Fruit fly (Drosophila melanogaster) whole organism, embryonic: ENCODE measurements around the gene Mon1.

ENCODE experiments used
- Atf3 ChIP-seq: fragments of 200-800 bp; sonication (Bioruptor generic); optimal IDR thresholded peaks from 3 replicates; lab custom pipeline; 2016; ENCODE audit warnings: missing biosample characterization, missing genetic modification characterization
- Blimp-1 ChIP-seq: fragments of 200-800 bp; sonication (Bioruptor generic); optimal IDR thresholded peaks from 3 replicates; lab custom pipeline; 2018; ENCODE audit warnings: missing biosample characterization, missing genetic modification characterization, mild to moderate bottlenecking, moderate library complexity, missing genetic modification reagents
- CG10431 ChIP-seq: fragments of 200-800 bp; sonication (Bioruptor generic); optimal IDR thresholded peaks from 3 replicates; lab custom pipeline; 2018; ENCODE audit warnings: missing biosample characterization, mild to moderate bottlenecking, missing genetic modification characterization
- CG10979 ChIP-seq: fragments of 200-800 bp; sonication (Bioruptor generic); optimal IDR thresholded peaks from 2 replicates; lab custom pipeline; 2018; ENCODE audit warnings: missing biosample characterization, mild to moderate bottlenecking, missing genetic modification characterization, moderate library complexity
- CG12071 ChIP-seq: fragments of 200-800 bp; sonication (Bioruptor generic); optimal IDR thresholded peaks from 3 replicates; lab custom pipeline; 2018; ENCODE audit warnings: missing biosample characterization, mild to moderate bottlenecking, missing genetic modification characterization
- CG12155 ChIP-seq: fragments of 200-800 bp; sonication (Bioruptor generic); optimal IDR thresholded peaks from 3 replicates; lab custom pipeline; 2016; ENCODE audit warnings: missing biosample characterization, missing genetic modification characterization
- CG1233 ChIP-seq: fragments of 200-800 bp; sonication (Bioruptor generic); optimal IDR thresholded peaks from 4 replicates; lab custom pipeline; 2018; ENCODE audit warnings: missing biosample characterization, mild to moderate bottlenecking, missing genetic modification characterization
- CG14710 ChIP-seq: fragments of 200-800 bp; sonication (Bioruptor generic); optimal IDR thresholded peaks from 3 replicates; lab custom pipeline; 2019; ENCODE audit warnings: missing biosample characterization, mild to moderate bottlenecking, missing genetic modification characterization, moderate library complexity
- CG15479 ChIP-seq: fragments of 200-800 bp; sonication (Bioruptor generic); optimal IDR thresholded peaks from 3 replicates; lab custom pipeline; 2019; ENCODE audit warnings: missing biosample characterization, mild to moderate bottlenecking, missing genetic modification characterization, moderate library complexity
- CG1603 ChIP-seq: fragments of 200-800 bp; sonication (Bioruptor generic); optimal IDR thresholded peaks from 2 replicates; lab custom pipeline; 2019; ENCODE audit warnings: missing biosample characterization, mild to moderate bottlenecking, missing genetic modification characterization, moderate library complexity
- CG16779 ChIP-seq: fragments of 200-800 bp; sonication (Bioruptor generic); IDR thresholded peaks from 2 replicates; pipeline ENCODE4 v1.3.6; 2022; ENCODE audit warnings: missing biosample characterization, missing genetic modification characterization
- CG16815 ChIP-seq: fragments of 200-800 bp; sonication (Bioruptor generic); optimal IDR thresholded peaks from 3 replicates; lab custom pipeline; 2017; ENCODE audit warnings: missing biosample characterization, mild to moderate bottlenecking, missing genetic modification characterization
- CG16863 ChIP-seq: fragments of 200-800 bp; sonication (Bioruptor generic); optimal IDR thresholded peaks from 3 replicates; lab custom pipeline; 2016; ENCODE audit warnings: missing biosample characterization, missing genetic modification characterization
- CG17328 ChIP-seq: fragments of 200-800 bp; sonication (Bioruptor generic); IDR thresholded peaks from 2 replicates; pipeline ENCODE4 v1.3.6; 2022; ENCODE audit warnings: missing biosample characterization, missing genetic modification characterization
- CG18262 ChIP-seq: fragments of 200-800 bp; optimal IDR thresholded peaks from 3 replicates; lab custom pipeline; 2019; ENCODE audit warnings: missing biosample characterization, mild to moderate bottlenecking, missing genetic modification characterization, moderate library complexity
- CG18619 ChIP-seq: fragments of 200-800 bp; sonication (Bioruptor generic); optimal IDR thresholded peaks from 3 replicates; lab custom pipeline; 2017; ENCODE audit warnings: missing biosample characterization, mild to moderate bottlenecking, missing genetic modification characterization
- CG6813 ChIP-seq: fragments of 200-800 bp; sonication (Bioruptor generic); optimal IDR thresholded peaks from 2 replicates; lab custom pipeline; 2017; ENCODE audit warnings: missing biosample characterization, missing genetic modification characterization, mild to moderate bottlenecking, moderate library complexity, missing genetic modification reagents
- CG7839 ChIP-seq: fragments of 200-800 bp; sonication (Bioruptor generic); optimal IDR thresholded peaks from 3 replicates; lab custom pipeline; 2018; ENCODE audit warnings: missing biosample characterization, mild to moderate bottlenecking, missing genetic modification characterization, moderate library complexity
- CG8290 ChIP-seq, 3 experiments: fragments of 200-800 bp; sonication (Bioruptor generic); optimal IDR thresholded peaks; 2 replicates each; lab custom pipeline; 2016 to 2019; ENCODE audit warnings: missing biosample characterization in 3 of 3, missing genetic modification characterization in 3 of 3, mild to moderate bottlenecking in 2 of 3, moderate library complexity in 1 of 3
- CG9215 ChIP-seq: fragments of 200-800 bp; sonication (Bioruptor generic); IDR thresholded peaks from 2 replicates; pipeline ENCODE4 v1.3.6; 2022; ENCODE audit warnings: missing biosample characterization, missing genetic modification characterization
- CG9817 ChIP-seq: fragments of 200-800 bp; sonication (Bioruptor generic); optimal IDR thresholded peaks from 2 replicates; lab custom pipeline; 2018; ENCODE audit warnings: missing biosample characterization, mild to moderate bottlenecking, missing genetic modification characterization, moderate library complexity
- Gug ChIP-seq: fragments of 200-800 bp; sonication (Bioruptor generic); IDR thresholded peaks from 4 replicates; pipeline ENCODE4 v1.3.6; 2022; ENCODE audit warnings: missing biosample characterization, missing genetic modification characterization
- HLH3B ChIP-seq: fragments of 200-800 bp; sonication (Bioruptor generic); IDR thresholded peaks from 2 replicates; pipeline ENCODE4 v1.3.6; 2022; ENCODE audit warnings: missing biosample characterization, missing genetic modification characterization
- NC2β ChIP-seq: fragments of 200-800 bp; sonication (Bioruptor generic); optimal IDR thresholded peaks from 2 replicates; lab custom pipeline; 2016; ENCODE audit warnings: missing biosample characterization, missing genetic modification characterization
- Nf-YA ChIP-seq: fragments of 200-800 bp; sonication (Bioruptor generic); IDR thresholded peaks from 2 replicates; pipeline ENCODE4 v1.3.6; 2022; ENCODE audit warnings: missing biosample characterization, missing genetic modification characterization
- Oaz ChIP-seq: fragments of 200-800 bp; sonication (Bioruptor generic); IDR thresholded peaks from 2 replicates; pipeline ENCODE4 v1.3.6; 2022; ENCODE audit warnings: missing biosample characterization, missing genetic modification characterization
- ab ChIP-seq: fragments of 200-800 bp; sonication (Bioruptor generic); optimal IDR thresholded peaks from 2 replicates; lab custom pipeline; 2016; ENCODE audit warnings: missing biosample characterization, missing genetic modification characterization
- bcd ChIP-seq: fragments of 200-800 bp; sonication (Bioruptor generic); optimal IDR thresholded peaks from 2 replicates; lab custom pipeline; 2017; ENCODE audit warnings: missing biosample characterization, mild to moderate bottlenecking, missing genetic modification characterization
- danr ChIP-seq: fragments of 200-800 bp; sonication (Bioruptor generic); IDR thresholded peaks from 2 replicates; pipeline ENCODE4 v1.3.6; 2022; ENCODE audit warnings: missing biosample characterization, missing genetic modification characterization
- dpn ChIP-seq, 2 experiments: fragments of 200-800 bp; sonication (Bioruptor generic); optimal IDR thresholded peaks; 3 replicates each; lab custom pipeline; 2016; ENCODE audit warnings: missing biosample characterization in 2 of 2, missing genetic modification characterization in 2 of 2
- emc ChIP-seq: fragments of 200-800 bp; sonication (Bioruptor generic); optimal IDR thresholded peaks from 2 replicates; lab custom pipeline; 2016; ENCODE audit warnings: missing biosample characterization, missing genetic modification characterization
- eve ChIP-seq, 2 experiments: fragments of >200 bp; optimal IDR thresholded peaks; 2 replicates each; lab custom pipeline; 2017; ENCODE audit warnings: missing biosample characterization in 2 of 2, missing genetic modification characterization in 2 of 2
- eyg ChIP-seq: fragments of 200-800 bp; sonication (Bioruptor generic); optimal IDR thresholded peaks from 3 replicates; lab custom pipeline; 2016; ENCODE audit warnings: missing biosample characterization, missing genetic modification characterization
- fu2 ChIP-seq: fragments of 200-800 bp; sonication (Bioruptor generic); optimal IDR thresholded peaks from 2 replicates; lab custom pipeline; 2016; ENCODE audit warnings: missing biosample characterization, missing genetic modification characterization
- gem ChIP-seq: fragments of 200-800 bp; sonication (Bioruptor generic); optimal IDR thresholded peaks from 2 replicates; lab custom pipeline; 2019; ENCODE audit warnings: missing biosample characterization, mild to moderate bottlenecking, missing genetic modification characterization, moderate library complexity
- hkb ChIP-seq, 2 experiments: fragments of 200-800 bp in 1 of 2; fragments of >200 bp in 1 of 2; sonication (Bioruptor generic) in 1 of 2; IDR thresholded peaks in 1 of 2; optimal IDR thresholded peaks in 1 of 2; 2 replicates each; pipeline versions ENCODE4 v1.3.6 to Lab custom; 2017 to 2022; ENCODE audit warnings: missing biosample characterization in 1 of 2, missing genetic modification characterization in 1 of 2
- hth ChIP-seq: fragments of >200 bp; optimal IDR thresholded peaks from 2 replicates; lab custom pipeline; 2017; ENCODE audit warnings: inconsistent platforms
- insv ChIP-seq, 2 experiments: fragments of 200-800 bp; sonication (Bioruptor generic); optimal IDR thresholded peaks; 3 replicates each; lab custom pipeline; 2016 to 2018; ENCODE audit warnings: missing biosample characterization in 2 of 2, missing genetic modification characterization in 2 of 2
- jing ChIP-seq: fragments of 200-800 bp; sonication (Bioruptor generic); optimal IDR thresholded peaks from 2 replicates; lab custom pipeline; 2018; ENCODE audit warnings: missing biosample characterization, mild to moderate bottlenecking, missing genetic modification characterization
- kah ChIP-seq: fragments of 200-800 bp; sonication (Bioruptor generic); optimal IDR thresholded peaks from 2 replicates; lab custom pipeline; 2018; ENCODE audit warnings: missing biosample characterization, mild to moderate bottlenecking, missing genetic modification characterization
- ken ChIP-seq: fragments of 200-800 bp; sonication (Bioruptor generic); IDR thresholded peaks from 3 replicates; pipeline ENCODE4 v1.3.6; 2022; ENCODE audit warnings: missing biosample characterization, missing genetic modification characterization
- psq ChIP-seq: fragments of 200-800 bp; sonication (Bioruptor generic); optimal IDR thresholded peaks from 2 replicates; lab custom pipeline; 2017; ENCODE audit warnings: missing biosample characterization, missing genetic modification characterization
- sc ChIP-seq, 3 experiments: fragments of >200 bp in 2 of 3; fragments of 200-800 bp in 1 of 3; sonication (Bioruptor generic) in 1 of 3; optimal IDR thresholded peaks; 2 replicates in 2 of 3; 3 replicates in 1 of 3; lab custom pipeline; 2017; ENCODE audit warnings: mild to moderate bottlenecking in 1 of 3, missing biosample characterization in 1 of 3, missing genetic modification characterization in 1 of 3, missing genetic modification reagents in 1 of 3
- sob ChIP-seq: fragments of 200-800 bp; sonication (Bioruptor generic); IDR thresholded peaks from 2 replicates; pipeline ENCODE4 v1.3.6; 2022; ENCODE audit warnings: missing biosample characterization, missing genetic modification characterization
- tap ChIP-seq: fragments of 200-800 bp; optimal IDR thresholded peaks from 3 replicates; lab custom pipeline; 2019; ENCODE audit warnings: missing biosample characterization, mild to moderate bottlenecking, missing genetic modification characterization, moderate library complexity
- tna ChIP-seq: fragments of 200-800 bp; sonication (Bioruptor generic); IDR thresholded peaks from 2 replicates; pipeline ENCODE4 v1.3.6; 2022; ENCODE audit warnings: missing biosample characterization, missing genetic modification characterization; ENCODE audit not compliant: partially characterized antibody
- zen ChIP-seq: fragments of 200-800 bp; sonication (Bioruptor generic); optimal IDR thresholded peaks from 3 replicates; lab custom pipeline; 2018; ENCODE audit warnings: missing biosample characterization, mild to moderate bottlenecking, missing genetic modification characterization, moderate library complexity

The Mon1 gene

DNA sequence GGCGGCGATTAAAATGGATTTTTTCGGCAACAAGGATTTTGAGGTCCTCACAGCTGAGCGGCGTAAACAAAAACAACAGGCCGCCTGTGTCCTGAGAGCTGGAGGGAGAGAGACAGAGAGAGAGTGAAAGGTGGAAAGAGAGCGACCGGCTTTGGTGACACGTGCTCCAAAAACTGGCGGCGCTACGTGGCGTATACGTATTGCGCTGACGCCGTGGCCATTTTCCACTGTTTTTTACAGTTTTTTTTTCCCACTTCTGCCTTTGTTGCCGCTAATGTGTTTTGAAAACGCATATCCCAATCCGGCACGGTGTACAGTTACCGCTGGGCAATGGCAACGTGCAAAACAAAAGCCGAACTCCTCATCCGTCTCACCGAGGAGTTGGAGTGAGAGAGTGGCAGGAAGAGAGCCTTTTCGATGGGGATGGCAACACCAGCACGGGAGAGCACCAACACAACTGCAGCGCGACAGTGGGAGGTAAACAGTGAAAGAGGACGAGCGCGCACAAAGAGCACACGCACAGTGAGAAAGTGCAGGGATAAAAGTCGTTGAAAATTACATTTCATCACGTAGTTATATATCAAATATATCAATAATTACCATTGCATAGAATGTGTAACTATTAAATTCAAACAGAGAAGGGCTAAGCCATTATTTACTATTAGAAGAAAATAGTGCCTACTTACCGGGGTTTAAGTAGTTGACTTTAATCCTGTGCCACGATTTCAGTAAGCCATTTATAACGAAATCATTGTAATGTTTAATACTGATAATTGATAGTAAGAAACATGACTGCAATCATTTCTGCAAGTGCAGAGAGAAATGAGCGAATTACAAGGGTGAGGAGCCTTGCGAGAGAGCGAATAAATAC is 29.8 kb upstream of the Mon1 start (continued):
- TF ChIP-seq danr (GFP tag; lab: Robert Waterston, UW) (peak; percentile 39), eve (GFP tag; optimal IDR thresholded peaks at IDR 0.05; lab: Kevin White, UChicago) (peak in 1 of 2 experiments; percentile 86), ken (GFP tag; lab: Robert Waterston, UW) (peak; percentile 24; the same call in 1 of the 3 replicates), CG12071 (GFP tag; lab: Kevin White, UChicago) (peak; percentile 16), dpn (GFP tag; optimal IDR thresholded peaks at IDR 0.05; lab: Kevin White, UChicago) (peak in 1 of 2 experiments; percentile 40), zen (tag; lab: Kevin White, UChicago) (peak; percentile 79), hkb (optimal IDR thresholded peaks at IDR 0.05; lab: Kevin White, UChicago) (no peak), hkb (GFP tag; IDR thresholded peaks at IDR 0.05; lab: Robert Waterston, UW) (peak; percentile 6), Atf3 (GFP tag; lab: Kevin White, UChicago) (no peak), ab (GFP tag; lab: Kevin White, UChicago) (no peak), CG10431 (GFP tag; lab: Kevin White, UChicago) (peak; percentile 2), NC2β (GFP tag; lab: Kevin White, UChicago) (peak; percentile 15), CG15479 (GFP tag; lab: Kevin White, UChicago) (peak; percentile 2), CG18619 (GFP tag; lab: Kevin White, UChicago) (peak; percentile 66), CG17328 (peak; percentile 42), CG9215 (peak; percentile 55), kah (GFP tag; lab: Kevin White, UChicago) (no peak), jing (GFP tag; lab: Kevin White, UChicago) (peak; percentile 24), gem (tag; lab: Kevin White, UChicago) (peak; percentile 63), tna (GFP tag; lab: Robert Waterston, UW) (no peak), fu2 (GFP tag; lab: Kevin White, UChicago) (peak; percentile 25), CG16815 (GFP tag; lab: Kevin White, UChicago) (peak; percentile 44), Nf-YA (GFP tag; lab: Robert Waterston, UW) (0 out of 2 replicates have a peak, but pooled peaks have one; percentile 20), CG7839 (peak; percentile 49), Gug (GFP tag; lab: Robert Waterston, UW) (peak; percentile 43; the same call in 2 of the 4 replicates), CG1603 (tag; lab: Kevin White, UChicago) (peak; percentile 65), CG1233 (GFP tag; lab: Kevin White, UChicago) (peak; percentile 57), CG16863 (GFP tag; lab: Kevin White, UChicago) (peak; percentile 53), tap (peak; percentile 30), sc (optimal IDR thresholded peaks at IDR 0.05; lab: Kevin White, UChicago) (no peak), sc (GFP tag; optimal IDR thresholded peaks at IDR 0.05; lab: Kevin White, UChicago) (peak; percentile 70), emc (no peak), Oaz (GFP tag; lab: Robert Waterston, UW) (peak; percentile 12; the same call in 1 of the 2 replicates), HLH3B (peak; percentile 44; the same call in 1 of the 2 replicates), bcd (GFP tag; lab: Kevin White, UChicago) (peak; percentile 18), CG6813 (GFP tag; lab: Kevin White, UChicago) (peak; percentile 44), CG12155 (peak; percentile 8), Blimp-1 (GFP tag; lab: Kevin White, UChicago) (peak; percentile 2), hth (lab: Kevin White, UChicago) (no peak), eyg (GFP tag; lab: Kevin White, UChicago) (peak; percentile 21), CG9817 (tag; lab: Kevin White, UChicago) (peak; percentile 12), sob (GFP tag; lab: Robert Waterston, UW) (no peak), insv (GFP tag; optimal IDR thresholded peaks at IDR 0.05; lab: Kevin White, UChicago) (peak in 1 of 2 experiments; percentile 5), psq (GFP tag; lab: Kevin White, UChicago) (peak; percentile 33), CG10979 (tag; lab: Kevin White, UChicago) (peak; percentile 63), CG18262 (tag; lab: Kevin White, UChicago) (no peak), CG8290 (GFP tag; optimal IDR thresholded peaks at IDR 0.05; lab: Kevin White, UChicago) (no peak), CG8290 (tag; optimal IDR thresholded peaks at IDR 0.05; lab: Kevin White, UChicago) (peak; percentile 52 to 74), CG16779 (GFP tag; lab: Robert Waterston, UW) (no peak), CG14710 (tag; lab: Kevin White, UChicago) (peak; percentile 64)
